Fruit fly (Drosophila melanogaster): ENCODE results near the gene CG13293.
A peak's percentile ranks its signal among the peaks of the same experiment; 100 is the strongest.

CG13293 gene

DNA sequence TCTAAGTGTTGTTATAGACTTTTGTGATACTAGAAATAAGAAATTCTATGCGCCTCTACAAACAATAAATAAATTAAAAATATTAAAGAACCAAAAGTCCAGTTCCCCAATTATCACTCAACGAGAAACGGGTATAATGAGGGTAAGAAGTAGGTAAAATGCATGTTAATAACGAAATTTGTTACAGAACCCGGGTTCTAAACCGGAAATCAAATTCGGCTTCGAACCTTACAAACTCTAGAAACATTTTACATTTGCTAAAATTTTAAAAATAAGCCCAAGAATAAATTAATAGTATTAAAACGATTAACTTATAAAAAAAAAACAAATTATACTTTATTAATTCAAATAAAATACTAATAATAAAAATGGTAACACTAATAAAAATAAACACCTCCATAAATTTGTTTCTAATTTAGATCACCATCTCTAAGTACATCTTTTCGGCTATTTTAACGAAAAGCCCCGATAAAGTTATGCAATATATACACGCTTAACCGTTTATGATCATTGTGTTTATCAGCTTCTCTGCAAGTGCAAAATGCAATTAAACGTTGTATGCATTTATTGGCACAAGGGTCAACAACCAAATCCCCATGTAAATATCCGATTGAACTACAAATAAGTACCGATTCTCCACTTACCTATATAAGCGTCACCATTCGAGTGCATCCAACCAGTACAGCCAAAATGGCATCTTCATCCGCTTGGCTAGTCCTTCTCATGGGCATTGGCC, 11.1 kb upstream of the CG13293 start, which contains the start of gene CG6602 (continued):
- TF ChIP-seq maf-S (GFP tag; optimal IDR thresholded peaks at IDR 0.05) (peak; percentile 21), CG1024 (GFP tag; IDR thresholded peaks at IDR 0.05) (peak; percentile 77), CkIIα-i1 (GFP tag; IDR thresholded peaks at IDR 0.05) (peak; percentile 4; the same call in 1 of the 2 replicates), pum (GFP tag; optimal IDR thresholded peaks at IDR 0.05) (no peak), Dip3 (GFP tag; optimal IDR thresholded peaks at IDR 0.05) (peak; percentile 50), tup (GFP tag; optimal IDR thresholded peaks at IDR 0.05) (no peak), zf30C (GFP tag; optimal IDR thresholded peaks at IDR 0.05) (no peak), sug (tag; optimal IDR thresholded peaks at IDR 0.05) (peak; percentile 45), CG7556 (GFP tag; optimal IDR thresholded peaks at IDR 0.05) (no peak), CG10543 (GFP tag; optimal IDR thresholded peaks at IDR 0.05) (peak; percentile 35), Drgx (GFP tag; IDR thresholded peaks at IDR 0.05) (no peak), prd (optimal IDR thresholded peaks at IDR 0.05) (no peak), prd (GFP tag; IDR thresholded peaks at IDR 0.05) (peak; percentile 42; the same call in 2 of the 3 replicates), CG15073 (GFP tag; optimal IDR thresholded peaks at IDR 0.05) (no peak), zfh1 (GFP tag; IDR thresholded peaks at IDR 0.05) (peak; percentile 79), CG17829 (tag; optimal IDR thresholded peaks at IDR 0.05) (peak; percentile 39), CG7372 (GFP tag; IDR thresholded peaks at IDR 0.05) (peak; percentile 80), CG9797 (GFP tag; optimal IDR thresholded peaks at IDR 0.05) (no peak), fd96Cb (tag; optimal IDR thresholded peaks at IDR 0.05) (peak; percentile 57), Poxn (GFP tag; IDR thresholded peaks at IDR 0.05) (no peak), CG9817 (tag; optimal IDR thresholded peaks at IDR 0.05) (peak; percentile 80), CG13424 (tag; optimal IDR thresholded peaks at IDR 0.05) (peak; percentile 16), dimm (GFP tag; IDR thresholded peaks at IDR 0.05) (no peak), chm (GFP tag; IDR thresholded peaks at IDR 0.05) (peak; percentile 76), E2f2 (GFP tag; IDR thresholded peaks at IDR 0.05) (peak; percentile 47), CG4282 (GFP tag; optimal IDR thresholded peaks at IDR 0.05) (no peak), dati (GFP tag; IDR thresholded peaks at IDR 0.05) (peak; percentile 71), psq (GFP tag; optimal IDR thresholded peaks at IDR 0.05) (no peak), Sin3A (optimal IDR thresholded peaks at IDR 0.05) (no peak), HLH3B (GFP tag; IDR thresholded peaks at IDR 0.05) (peak; percentile 79), Dip2 (GFP tag; IDR thresholded peaks at IDR 0.05) (no peak), tll (GFP tag; optimal IDR thresholded peaks at IDR 0.05) (no peak), CG2712 (tag; optimal IDR thresholded peaks at IDR 0.05) (no peak), hth (optimal IDR thresholded peaks at IDR 0.05) (no peak), CG15269 (tag; optimal IDR thresholded peaks at IDR 0.05) (peak; percentile 38), CG4820 (GFP tag; optimal IDR thresholded peaks at IDR 0.05) (peak; percentile 60), gt (GFP tag; IDR thresholded peaks at IDR 0.05) (peak; percentile 67), Ets97D (GFP tag; optimal IDR thresholded peaks at IDR 0.05) (peak; percentile 99), CG7963 (GFP tag; IDR thresholded peaks at IDR 0.05; ENCODE audit: partially characterized antibody) (no peak), Bgb (GFP tag; IDR thresholded peaks at IDR 0.05; ENCODE audit: partially characterized antibody) (no peak), CG18262 (tag; optimal IDR thresholded peaks at IDR 0.05) (peak; percentile 53), dan (GFP tag; IDR thresholded peaks at IDR 0.05) (no peak), CHES-1-like (GFP tag; optimal IDR thresholded peaks at IDR 0.05) (peak; percentile 47), sna (GFP tag; IDR thresholded peaks at IDR 0.05; ENCODE audit: partially characterized antibody) (no peak), gcm2 (GFP tag; optimal IDR thresholded peaks at IDR 0.05) (no peak), bowl (GFP tag; IDR thresholded peaks at IDR 0.05) (no peak), HHEX (GFP tag; optimal IDR thresholded peaks at IDR 0.05) (peak; percentile 85), CG12155 (GFP tag; optimal IDR thresholded peaks at IDR 0.05) (peak; percentile 29), Oli (tag; optimal IDR thresholded peaks at IDR 0.05) (peak; percentile 37), CG12769 (tag; optimal IDR thresholded peaks at IDR 0.05) (no peak), ac (GFP tag; optimal IDR thresholded peaks at IDR 0.05) (peak; percentile 45)
